Worm (Caenorhabditis elegans): ENCODE data around the gene snap-29.

The snap-29 gene

ce11 chrIII:8782080-8782479, 6.0 kb downstream of the snap-29 start:
- TF ChIP-seq dmd-4 (tag; optimal IDR thresholded peaks at IDR 0.05) (no peak), unc-55 (GFP tag; optimal IDR thresholded peaks at IDR 0.05) (peak; percentile 9), nhr-77 (tag; optimal IDR thresholded peaks at IDR 0.05) (no peak), nhr-129 (tag; optimal IDR thresholded peaks at IDR 0.05) (peak; percentile 36), mdl-1 (tag; optimal IDR thresholded peaks at IDR 0.05) (peak in 1 of 2 experiments; percentile 15), C34F6.9 (tag; optimal IDR thresholded peaks at IDR 0.05) (peak; percentile 22), lsy-2 (tag; optimal IDR thresholded peaks at IDR 0.05) (peak in 1 of 2 experiments; percentile 31), F13H6.1 (tag; optimal IDR thresholded peaks at IDR 0.05) (peak; percentile 38)

DNA sequence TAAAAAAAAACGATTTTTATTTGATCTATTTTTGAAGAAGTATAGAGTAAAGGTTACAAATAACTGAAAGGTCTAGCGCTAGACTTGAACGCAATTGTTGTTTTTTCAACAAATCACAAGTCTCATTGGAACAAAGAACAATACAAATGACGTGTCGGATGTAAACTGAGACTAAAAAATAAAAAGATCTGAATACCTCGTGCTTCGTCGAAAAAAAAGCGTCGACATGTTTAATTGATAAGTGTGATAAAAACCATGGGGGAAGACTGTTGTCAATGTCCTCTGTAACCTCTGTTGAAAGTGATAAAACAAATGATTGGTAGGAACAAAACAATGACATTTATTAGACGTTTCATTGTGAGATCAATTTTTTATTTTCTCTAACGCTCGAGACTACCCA, 6.7 kb downstream of the snap-29 start:
- TF ChIP-seq dmd-4 (tag; optimal IDR thresholded peaks at IDR 0.05) (no peak), skn-1 (tag; optimal IDR thresholded peaks at IDR 0.05) (peak; percentile 7), alr-1 (tag; optimal IDR thresholded peaks at IDR 0.05) (no peak), fos-1 (tag; optimal IDR thresholded peaks at IDR 0.05) (peak; percentile 60), ceh-16 (tag; optimal IDR thresholded peaks at IDR 0.05) (no peak), nhr-25 (tag; optimal IDR thresholded peaks at IDR 0.05) (peak; percentile 51), sma-9 (GFP tag; optimal IDR thresholded peaks at IDR 0.05) (peak; percentile 67), sma-9 (tag; optimal IDR thresholded peaks at IDR 0.05) (no peak), lsy-2 (tag; optimal IDR thresholded peaks at IDR 0.05) (peak in 1 of 2 experiments; percentile 4), nhr-129 (tag; optimal IDR thresholded peaks at IDR 0.05) (peak; percentile 47), F13H6.1 (tag; optimal IDR thresholded peaks at IDR 0.05) (peak; percentile 10), crh-2 (tag; optimal IDR thresholded peaks at IDR 0.05) (peak; percentile 67)

DNA sequence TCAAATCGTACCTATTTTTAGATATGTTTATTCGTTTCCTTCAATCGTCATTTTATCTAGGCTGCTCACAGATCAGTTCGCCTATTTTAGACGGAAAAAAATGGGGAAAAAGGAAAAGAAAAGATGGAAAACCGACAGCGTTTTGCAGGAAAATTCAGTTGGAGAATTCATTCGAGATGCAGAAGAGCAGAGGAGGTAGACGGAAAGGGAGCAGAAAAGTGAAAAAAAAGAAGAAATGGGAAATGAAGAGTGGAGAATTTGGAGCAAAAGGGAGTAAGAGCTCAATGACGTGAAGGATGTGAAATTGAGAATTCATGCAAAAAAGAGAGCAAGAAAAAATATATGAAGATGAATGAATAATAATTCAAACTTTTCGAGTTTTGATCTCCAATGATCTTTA, 8.4 kb downstream of the snap-29 start:
- TF ChIP-seq unc-55 (GFP tag; optimal IDR thresholded peaks at IDR 0.05) (peak; percentile 49), alr-1 (tag; optimal IDR thresholded peaks at IDR 0.05) (no peak), unc-39 (tag; optimal IDR thresholded peaks at IDR 0.05) (no peak), lsy-2 (tag; optimal IDR thresholded peaks at IDR 0.05) (no peak), C34F6.9 (tag; optimal IDR thresholded peaks at IDR 0.05) (peak; percentile 32), lin-11 (tag; optimal IDR thresholded peaks at IDR 0.05) (no peak), nhr-11 (tag; optimal IDR thresholded peaks at IDR 0.05) (no peak)

DNA sequence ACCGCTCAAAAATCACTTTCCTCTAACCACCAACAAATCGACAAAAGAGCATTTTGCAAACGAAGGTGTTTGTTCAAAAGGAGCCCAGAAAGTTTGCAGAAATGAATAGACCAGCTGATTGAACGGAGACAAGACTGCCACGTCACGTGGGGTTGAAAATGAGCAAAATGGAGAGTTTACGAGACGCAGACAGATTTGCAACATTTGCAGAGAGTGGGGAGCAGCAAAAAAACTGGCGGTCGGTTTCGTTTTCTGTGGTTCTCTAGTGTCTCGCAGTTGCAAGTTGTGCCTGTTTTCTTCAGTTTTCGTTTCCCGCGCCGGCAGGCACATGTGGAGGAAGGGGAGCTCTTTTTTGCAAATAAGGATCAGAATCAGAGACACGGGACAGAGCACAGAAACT, 9.4 kb downstream of the snap-29 start:
- TF ChIP-seq lsy-2 (tag; optimal IDR thresholded peaks at IDR 0.05) (peak in 1 of 2 experiments; percentile 59), mbf-1 (tag; optimal IDR thresholded peaks at IDR 0.05) (no peak), sma-9 (GFP tag; optimal IDR thresholded peaks at IDR 0.05) (peak; percentile 88), sma-9 (tag; optimal IDR thresholded peaks at IDR 0.05) (no peak), fos-1 (tag; optimal IDR thresholded peaks at IDR 0.05) (peak; percentile 57), egl-27 (tag; optimal IDR thresholded peaks at IDR 0.05) (no peak), gmeb-1 (tag; optimal IDR thresholded peaks at IDR 0.05) (peak; percentile 18), aly-2 (tag; optimal IDR thresholded peaks at IDR 0.05) (no peak), C34F6.9 (tag; optimal IDR thresholded peaks at IDR 0.05) (peak; percentile 87), F13H6.1 (tag; optimal IDR thresholded peaks at IDR 0.05) (peak; percentile 81), ZK546.5 (tag; optimal IDR thresholded peaks at IDR 0.05) (no peak), nhr-129 (tag; optimal IDR thresholded peaks at IDR 0.05) (peak; percentile 91), peb-1 (tag; optimal IDR thresholded peaks at IDR 0.05) (no peak), unc-55 (GFP tag; optimal IDR thresholded peaks at IDR 0.05) (peak; percentile 54), lin-11 (tag; optimal IDR thresholded peaks at IDR 0.05) (peak; percentile 53), crh-2 (tag; optimal IDR thresholded peaks at IDR 0.05) (peak; percentile 93), sem-4 (tag; optimal IDR thresholded peaks at IDR 0.05) (peak; percentile 12), mdl-1 (tag; optimal IDR thresholded peaks at IDR 0.05) (peak; percentile 66 to 86)

- TF ChIP-seq nhr-6 (tag; optimal IDR thresholded peaks at IDR 0.05) (no peak), snpc-4 (tag; optimal IDR thresholded peaks at IDR 0.05) (no peak), lsy-2 (tag; optimal IDR thresholded peaks at IDR 0.05) (no peak), alr-1 (tag; optimal IDR thresholded peaks at IDR 0.05) (no peak), nhr-11 (tag; optimal IDR thresholded peaks at IDR 0.05) (no peak), ztf-11 (tag; optimal IDR thresholded peaks at IDR 0.05) (no peak), fos-1 (tag; optimal IDR thresholded peaks at IDR 0.05) (no peak), nhr-12 (tag; optimal IDR thresholded peaks at IDR 0.05) (no peak), unc-55 (GFP tag; optimal IDR thresholded peaks at IDR 0.05) (no peak), gmeb-1 (tag; optimal IDR thresholded peaks at IDR 0.05) (no peak), peb-1 (tag; optimal IDR thresholded peaks at IDR 0.05) (no peak), C34F6.9 (tag; optimal IDR thresholded peaks at IDR 0.05) (no peak), nhr-129 (tag; optimal IDR thresholded peaks at IDR 0.05) (no peak), ceh-82 (tag; optimal IDR thresholded peaks at IDR 0.05) (no peak), nhr-10 (tag; optimal IDR thresholded peaks at IDR 0.05) (no peak), unc-39 (tag; optimal IDR thresholded peaks at IDR 0.05) (no peak), zag-1 (tag; optimal IDR thresholded peaks at IDR 0.05) (no peak)
Measured at ce11 chrIII:8786077-8786476, 10.0 kb downstream of the snap-29 start, which contains the start of gene K02D10.8. Gene K02D10.8 (plus strand): TSS chrIII:8786377.
